Fruit fly (Drosophila melanogaster) whole organism, wandering third instar larva: ENCODE results near the gene Hs2st.

Source experiments
- CG9705 ChIP-seq: fragments of 200-800 bp; sonication (Bioruptor generic); optimal IDR thresholded peaks from 2 replicates; lab custom pipeline; 2018; ENCODE audit warnings: missing biosample characterization, mild to moderate bottlenecking, missing genetic modification characterization
- CrebA ChIP-seq: fragments of 200-800 bp; sonication (Bioruptor generic); optimal IDR thresholded peaks from 2 replicates; lab custom pipeline; 2016; ENCODE audit warnings: missing biosample characterization, mild to moderate bottlenecking, missing genetic modification characterization, borderline replicate concordance
- Myc ChIP-seq: fragments of >200 bp; optimal IDR thresholded peaks from 2 replicates; lab custom pipeline; 2017
- br ChIP-seq: fragments of 200-800 bp; sonication (Bioruptor generic); optimal IDR thresholded peaks from 2 replicates; lab custom pipeline; 2016; ENCODE audit warnings: missing biosample characterization, missing genetic modification characterization
- fru ChIP-seq: fragments of 200-800 bp; sonication (Bioruptor generic); optimal IDR thresholded peaks from 3 replicates; lab custom pipeline; 2016; ENCODE audit warnings: missing biosample characterization, mild to moderate bottlenecking, missing genetic modification characterization
- h ChIP-seq: fragments of 200-800 bp; sonication (Bioruptor generic); optimal IDR thresholded peaks from 3 replicates; lab custom pipeline; 2016; ENCODE audit warnings: missing biosample characterization, mild to moderate bottlenecking, missing genetic modification characterization
- pan ChIP-seq: fragments of >200 bp; optimal IDR thresholded peaks from 2 replicates; lab custom pipeline; 2017
- usp ChIP-seq: fragments of >200 bp; optimal IDR thresholded peaks from 2 replicates; lab custom pipeline; 2017; ENCODE audit warnings: missing biosample characterization, missing genetic modification characterization

DNA sequence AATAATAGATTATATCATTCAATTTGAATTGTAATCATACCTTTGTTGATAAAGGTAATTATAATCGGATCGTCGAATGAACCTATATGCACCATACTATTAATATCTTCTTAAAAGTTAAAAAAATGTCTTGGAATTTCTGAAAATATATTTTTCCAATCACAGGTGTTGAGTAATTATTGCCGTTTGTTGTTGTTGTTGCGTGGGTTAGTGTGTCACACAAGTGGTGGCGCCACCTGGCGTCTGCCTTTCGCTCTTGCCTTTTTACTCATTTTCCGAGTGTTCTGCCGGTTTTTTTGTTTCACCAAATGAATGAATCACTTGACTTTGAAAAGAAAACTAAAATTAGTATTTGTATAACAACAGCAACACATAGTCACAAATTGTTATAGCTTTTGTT lies 29.4 kb downstream of the Hs2st start:
- TF ChIP-seq CrebA (GFP tag; lab: Kevin White, UChicago), result no peak
- no peak for TF ChIP-seq usp (GFP tag; lab: Kevin White, UChicago)
- no peak for TF ChIP-seq Myc (lab: Kevin White, UChicago)
- TF ChIP-seq CG9705 (GFP tag; lab: Kevin White, UChicago), result no peak
- no peak for TF ChIP-seq fru (GFP tag; lab: Kevin White, UChicago)
- TF ChIP-seq h (GFP tag; lab: Kevin White, UChicago), result no peak
- no peak for TF ChIP-seq br (GFP tag; lab: Kevin White, UChicago)
- TF ChIP-seq pan, result no peak
